Fruit fly (Drosophila melanogaster): ENCODE measurements around the gene Tpt.

Gene Tpt

DNA sequence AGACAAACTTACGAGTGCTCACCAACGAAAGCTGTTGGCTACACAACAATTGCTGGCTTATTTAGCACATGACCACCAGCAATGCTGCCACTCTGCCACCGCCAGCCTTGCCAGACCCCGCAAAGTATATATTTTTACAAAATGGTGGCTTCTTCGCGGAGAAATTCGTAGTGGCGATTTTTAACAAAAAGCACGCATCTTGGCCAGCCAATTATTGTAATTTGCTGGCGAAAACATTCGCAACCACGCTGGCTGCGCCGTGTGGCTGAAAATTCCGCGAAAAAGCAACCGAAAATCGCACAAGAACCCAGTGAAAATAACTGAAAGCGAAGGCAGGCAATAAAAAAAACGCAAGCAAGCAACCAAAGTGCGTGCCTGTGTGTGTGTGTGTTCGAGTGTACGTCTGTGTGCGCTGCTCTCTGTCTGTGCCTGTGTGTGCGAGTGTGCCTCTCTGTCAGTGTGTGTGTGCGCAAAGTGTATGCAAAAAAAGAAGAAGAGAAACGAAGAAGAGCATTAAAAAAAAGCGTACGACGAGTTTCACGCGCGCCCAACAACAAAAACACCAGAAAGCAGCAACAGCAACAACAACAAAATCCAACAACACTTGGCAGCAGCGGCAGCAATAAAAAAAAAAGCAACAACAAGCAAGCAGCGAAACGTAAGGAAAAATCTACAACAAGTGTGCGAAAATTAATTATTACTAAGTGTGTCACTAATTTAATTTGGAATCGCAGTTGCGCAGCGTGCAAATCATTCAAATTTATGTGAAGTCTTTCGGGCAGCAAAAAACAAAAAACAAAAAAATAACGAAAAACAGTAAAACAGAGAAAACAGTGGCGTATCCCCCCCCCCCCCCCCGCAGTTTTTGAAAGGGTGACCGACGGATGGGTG, 45.0 kb upstream of the Tpt start, which contains the start of gene Gug (continued):
- TF ChIP-seq Dbx (GFP tag; IDR thresholded peaks at IDR 0.05) (peak; percentile 13; the same call in 1 of the 3 replicates), wor (GFP tag; IDR thresholded peaks at IDR 0.05) (no peak), CG7987 (GFP tag; optimal IDR thresholded peaks at IDR 0.05) (peak; percentile 59), CG11085 (GFP tag; IDR thresholded peaks at IDR 0.05) (0 out of 2 replicates have a peak, but pooled peaks have one; percentile 10), Stat92E (GFP tag; optimal IDR thresholded peaks at IDR 0.05) (peak in 1 of 3 experiments; percentile 53), Hmx (GFP tag; optimal IDR thresholded peaks at IDR 0.05) (no peak), ftz-f1 (GFP tag; optimal IDR thresholded peaks at IDR 0.05) (no peak), prd (optimal IDR thresholded peaks at IDR 0.05) (no peak), prd (GFP tag; IDR thresholded peaks at IDR 0.05) (0 out of 3 replicates have a peak, but pooled peaks have one; percentile 9), pros (GFP tag; optimal IDR thresholded peaks at IDR 0.05) (peak; percentile 45), CG12659 (GFP tag; optimal IDR thresholded peaks at IDR 0.05) (peak; percentile 89), fd3F (GFP tag; optimal IDR thresholded peaks at IDR 0.05) (no peak), CG4360 (GFP tag; IDR thresholded peaks at IDR 0.05) (peak; percentile 85), Blimp-1 (GFP tag; optimal IDR thresholded peaks at IDR 0.05) (peak; percentile 38), hbn (GFP tag; IDR thresholded peaks at IDR 0.05; ENCODE audit: partially characterized antibody) (no peak), gfzf (GFP tag; optimal IDR thresholded peaks at IDR 0.05) (peak; percentile 90), C15 (GFP tag; IDR thresholded peaks at IDR 0.05) (no peak), CG34376 (GFP tag; optimal IDR thresholded peaks at IDR 0.05) (peak; percentile 6), row (GFP tag; IDR thresholded peaks at IDR 0.05) (peak; percentile 41; the same call in 2 of the 3 replicates), sens (GFP tag) (peak; percentile 64), Ets97D (GFP tag; optimal IDR thresholded peaks at IDR 0.05) (peak; percentile 78), stwl (tag; optimal IDR thresholded peaks at IDR 0.05) (peak; percentile 35), nmo (GFP tag; optimal IDR thresholded peaks at IDR 0.05) (peak; percentile 65), cg (GFP tag; optimal IDR thresholded peaks at IDR 0.05) (peak; percentile 99), Asciz (GFP tag; optimal IDR thresholded peaks at IDR 0.05) (no peak), Sin3A (optimal IDR thresholded peaks at IDR 0.05) (peak; percentile 59), toy (GFP tag; IDR thresholded peaks at IDR 0.05) (no peak), gem (tag; optimal IDR thresholded peaks at IDR 0.05) (no peak), ken (GFP tag; IDR thresholded peaks at IDR 0.05) (peak; percentile 57; the same call in 1 of the 3 replicates), psq (GFP tag; optimal IDR thresholded peaks at IDR 0.05) (no peak), YL-1 (GFP tag; optimal IDR thresholded peaks at IDR 0.05) (peak; percentile 86), Trl (optimal IDR thresholded peaks at IDR 0.05) (peak in 1 of 2 experiments; percentile 73), Trl (GFP tag; optimal IDR thresholded peaks at IDR 0.05) (no peak), crol (GFP tag; IDR thresholded peaks at IDR 0.05) (0 out of 2 replicates have a peak, but pooled peaks have one; percentile 6), CG1603 (tag; optimal IDR thresholded peaks at IDR 0.05) (peak; percentile 40), CG17385 (GFP tag; optimal IDR thresholded peaks at IDR 0.05) (peak; percentile 96), CG18262 (tag; optimal IDR thresholded peaks at IDR 0.05) (peak; percentile 20), CG17328 (GFP tag; IDR thresholded peaks at IDR 0.05) (no peak), CkIIα-i1 (GFP tag; IDR thresholded peaks at IDR 0.05) (no peak), CG11398 (GFP tag; optimal IDR thresholded peaks at IDR 0.05) (no peak), CG6854 (GFP tag; optimal IDR thresholded peaks at IDR 0.05) (peak; percentile 3), CG11695 (GFP tag; IDR thresholded peaks at IDR 0.05) (no peak), gro (GFP tag; optimal IDR thresholded peaks at IDR 0.05) (no peak), CG10979 (tag; optimal IDR thresholded peaks at IDR 0.05) (no peak), CG12155 (GFP tag; optimal IDR thresholded peaks at IDR 0.05) (no peak), CG2199 (GFP tag; IDR thresholded peaks at IDR 0.05) (0 out of 3 replicates have a peak, but pooled peaks have one; percentile 19), CG8944 (GFP tag; optimal IDR thresholded peaks at IDR 0.05) (no peak), CG17912 (GFP tag; optimal IDR thresholded peaks at IDR 0.05) (no peak), CG12299 (tag; optimal IDR thresholded peaks at IDR 0.05) (peak; percentile 51)

Measured in whole organism, embryonic.